Worm (Caenorhabditis elegans) whole organism, L2 larva: ENCODE results near the gene Y38H6C.9.
"Not testable (repeated sequence)": the region's sequence is repeated elsewhere in the genome, so short reads cannot be mapped to it uniquely, and the experiment has no call there.

Source experiments
- mab-5 ChIP-seq: fragments of 150-350 bp; optimal IDR thresholded peaks from 2 replicates; lab custom pipeline; 2014; ENCODE audit warnings: missing biosample characterization, missing genetic modification characterization
- mbf-1 ChIP-seq: sonication (generic microtip); optimal IDR thresholded peaks from 2 replicates; lab custom pipeline; 2017; ENCODE audit warnings: missing biosample characterization, missing genetic modification characterization
- nhr-129 ChIP-seq: fragments of 150-350 bp; optimal IDR thresholded peaks from 2 replicates; lab custom pipeline; 2014; ENCODE audit warnings: missing biosample characterization, missing genetic modification characterization
- snpc-4 ChIP-seq: fragments of 150-350 bp; optimal IDR thresholded peaks from 2 replicates; lab custom pipeline; 2014; ENCODE audit warnings: missing biosample characterization, missing genetic modification characterization

DNA sequence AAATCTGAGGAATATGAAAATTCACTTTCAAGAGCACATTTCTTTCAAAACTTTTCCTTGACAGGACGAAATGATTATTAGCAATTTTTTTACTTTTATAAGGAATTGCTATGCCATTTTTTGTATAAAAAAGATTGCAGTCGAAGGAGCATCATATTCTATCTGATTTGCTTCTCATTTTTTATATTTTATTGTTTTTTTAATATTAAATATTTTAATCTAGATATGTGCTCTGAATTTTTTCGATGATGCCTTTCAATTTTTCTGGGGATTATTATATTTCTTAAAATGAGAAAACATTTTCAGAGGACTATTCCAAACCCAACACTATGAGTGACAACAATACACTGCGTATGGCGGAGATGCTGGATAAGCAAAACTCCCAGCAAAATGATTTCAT, 42.0 kb upstream of the Y38H6C.9 start, which contains the start of gene F26F2.13:
- not testable (repeated sequence) for TF ChIP-seq mbf-1; snpc-4; mab-5 (tag; lab: Kevin White, UChicago); nhr-129 (tag; lab: Kevin White, UChicago)
